Worm (Caenorhabditis elegans) whole organism, L4 larva: ENCODE data around the gene dct-15.

ENCODE experiments used
- Y105C5A.15 ChIP-seq: fragments of 200-800 bp; sonication (Bioruptor generic); IDR thresholded peaks from 2 replicates; pipeline ENCODE4 v1.3.6; 2022; ENCODE audit warnings: missing genetic modification characterization, missing compliant biosample characterization
- aly-2 ChIP-seq: sonication (generic microtip); optimal IDR thresholded peaks from 2 replicates; lab custom pipeline; 2018; ENCODE audit warnings: missing biosample characterization, missing genetic modification characterization
- ceh-44 ChIP-seq: fragments of 200-800 bp; sonication (Bioruptor generic); IDR thresholded peaks from 2 replicates; pipeline ENCODE4 v1.3.6; 2022; ENCODE audit warnings: missing genetic modification reagents, missing genetic modification characterization, missing compliant biosample characterization
- daf-8 ChIP-seq: fragments of 200-800 bp; sonication (Bioruptor generic); IDR thresholded peaks from 2 replicates; pipeline ENCODE4 v1.3.6; 2022; ENCODE audit warnings: missing genetic modification characterization, missing compliant biosample characterization
- hlh-30 ChIP-seq: sonication (generic microtip); optimal IDR thresholded peaks from 2 replicates; lab custom pipeline; 2017; ENCODE audit warnings: antibody characterized with exemption, mild to moderate bottlenecking, missing genetic modification characterization, missing compliant biosample characterization; ENCODE audit not compliant: insufficient read depth
- mes-2 ChIP-seq: sonication (generic microtip); optimal IDR thresholded peaks from 2 replicates; lab custom pipeline; 2016; ENCODE audit warnings: missing genotype, mild to moderate bottlenecking, missing genetic modification characterization, missing compliant biosample characterization; ENCODE audit not compliant: poor library complexity, severe bottlenecking
- nhr-6 ChIP-seq: fragments of 150-350 bp; optimal IDR thresholded peaks from 2 replicates; lab custom pipeline; 2014; ENCODE audit warnings: missing biosample characterization, missing genetic modification characterization
- snpc-4 ChIP-seq: fragments of 150-350 bp; optimal IDR thresholded peaks from 2 replicates; lab custom pipeline; 2014; ENCODE audit warnings: missing biosample characterization, missing genetic modification characterization
- unc-130 ChIP-seq: sonication (generic microtip); optimal IDR thresholded peaks from 2 replicates; lab custom pipeline; 2016; ENCODE audit warnings: missing genetic modification reagents, missing genetic modification characterization, missing compliant biosample characterization
- zag-1 ChIP-seq: fragments of 150-350 bp; optimal IDR thresholded peaks from 2 replicates; lab custom pipeline; 2014; ENCODE audit warnings: missing biosample characterization, missing genetic modification characterization
- zip-2 ChIP-seq: fragments of 150-350 bp; optimal IDR thresholded peaks from 2 replicates; lab custom pipeline; 2014; ENCODE audit warnings: missing biosample characterization, missing genetic modification characterization

DNA sequence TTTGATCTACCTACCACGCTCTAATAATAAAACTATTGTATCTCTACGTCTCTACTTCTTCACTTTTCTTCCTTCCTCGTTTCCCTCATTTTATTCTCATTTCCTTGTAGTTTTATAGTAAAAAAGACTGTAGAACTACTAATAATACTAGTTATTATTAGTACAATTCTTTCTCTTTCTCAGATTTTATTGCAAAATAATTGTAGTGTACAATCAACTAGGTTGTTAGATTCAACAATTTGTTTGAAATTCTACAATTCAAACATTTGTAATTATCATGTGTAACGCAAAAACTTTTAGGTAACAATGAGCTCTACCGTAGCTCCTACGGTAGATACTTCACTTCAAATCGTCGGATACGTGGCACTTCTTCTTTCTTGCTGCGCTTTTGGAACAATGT is 45.2 kb upstream of the dct-15 start, which contains the start of gene K07F5.12:
- TF ChIP-seq hlh-30 (tag; lab: Kevin White, UChicago) (no peak), nhr-6 (tag; lab: Kevin White, UChicago) (no peak), aly-2 (tag; lab: Kevin White, UChicago) (no peak), mes-2 (tag; lab: Kevin White, UChicago) (no peak), Y105C5A.15 (no peak), zip-2 (tag; lab: Kevin White, UChicago) (no peak), daf-8 (GFP tag; lab: Robert Waterston, UW) (no peak), ceh-44 (GFP tag; lab: Robert Waterston, UW) (no peak), unc-130 (GFP tag; lab: Kevin White, UChicago) (no peak), zag-1 (tag; lab: Kevin White, UChicago) (no peak), snpc-4 (tag; lab: Kevin White, UChicago) (no peak)
